Worm (Caenorhabditis elegans) whole organism, young adult: ENCODE data around the gene nlp-48.
"Not testable (repeated sequence)": the region's sequence is repeated elsewhere in the genome, so short reads cannot be mapped to it uniquely, and the experiment has no call there.

Experiments
- D2030.7 ChIP-seq: fragments of 200-800 bp; sonication (Bioruptor generic); IDR thresholded peaks from 2 replicates; pipeline ENCODE4 v1.3.6; 2022; ENCODE audit warnings: missing genetic modification reagents, missing genetic modification characterization, missing compliant biosample characterization
- F57A8.1 ChIP-seq: fragments of 200-800 bp; sonication (Bioruptor generic); optimal IDR thresholded peaks from 2 replicates; lab custom pipeline; 2018; ENCODE audit warnings: mild to moderate bottlenecking, missing genetic modification characterization, moderate library complexity, missing compliant biosample characterization
- K11D2.4 ChIP-seq: fragments of 200-800 bp; sonication (Bioruptor generic); IDR thresholded peaks from 2 replicates; pipeline ENCODE4 v1.3.6; 2022; ENCODE audit warnings: missing genetic modification reagents, missing genetic modification characterization, missing compliant biosample characterization
- T26A5.8 ChIP-seq: sonication (generic microtip); optimal IDR thresholded peaks from 2 replicates; lab custom pipeline; 2016; ENCODE audit warnings: missing genetic modification characterization, missing compliant biosample characterization
- Y56A3A.18 ChIP-seq: fragments of 200-800 bp; sonication (Bioruptor generic); IDR thresholded peaks from 2 replicates; pipeline ENCODE4 v1.3.6; 2022; ENCODE audit warnings: missing genetic modification reagents, missing genetic modification characterization, missing compliant biosample characterization
- akir-1 ChIP-seq: fragments of 200-800 bp; sonication (Bioruptor generic); optimal IDR thresholded peaks from 2 replicates; lab custom pipeline; 2018; ENCODE audit warnings: mild to moderate bottlenecking, missing genetic modification characterization, moderate library complexity, missing compliant biosample characterization
- ama-1 ChIP-seq, 3 experiments: fragments of 150-350 bp in 1 of 3; sonication (generic microtip) in 2 of 3; optimal IDR thresholded peaks; 2 replicates each; lab custom pipeline; 2014 to 2018; ENCODE audit warnings: missing biosample characterization in 2 of 3, missing genetic modification characterization in 2 of 3, missing genetic modification reagents in 2 of 3
- attf-5 ChIP-seq: fragments of 200-800 bp; sonication (Bioruptor generic); optimal IDR thresholded peaks from 2 replicates; lab custom pipeline; 2018; ENCODE audit warnings: mild to moderate bottlenecking, missing genetic modification characterization, missing compliant biosample characterization
- bed-2 ChIP-seq: fragments of 200-800 bp; sonication (Bioruptor generic); IDR thresholded peaks from 2 replicates; pipeline ENCODE4 v1.3.6; 2022; ENCODE audit warnings: missing genetic modification reagents, missing genetic modification characterization, missing compliant biosample characterization
- ccch-3 ChIP-seq: fragments of 200-800 bp; sonication (Bioruptor generic); optimal IDR thresholded peaks from 2 replicates; lab custom pipeline; 2018; ENCODE audit warnings: mild to moderate bottlenecking, missing genetic modification characterization, missing compliant biosample characterization
- cebp-1 ChIP-seq, 2 experiments: fragments of 200-800 bp in 1 of 2; sonication (Bioruptor generic) in 1 of 2; sonication (generic microtip) in 1 of 2; IDR thresholded peaks in 1 of 2; optimal IDR thresholded peaks in 1 of 2; 2 replicates each; pipeline versions ENCODE4 v1.3.6 to Lab custom; 2017 to 2022; ENCODE audit warnings: missing compliant biosample characterization in 2 of 2, missing genetic modification characterization in 2 of 2, mild to moderate bottlenecking in 1 of 2, missing genetic modification reagents in 1 of 2, moderate library complexity in 1 of 2
- cebp-2 ChIP-seq: fragments of 200-800 bp; sonication (Bioruptor generic); IDR thresholded peaks from 2 replicates; pipeline ENCODE4 v1.3.6; 2022; ENCODE audit warnings: missing genetic modification characterization, missing compliant biosample characterization
- ceh-91 ChIP-seq: fragments of 200-800 bp; sonication (Bioruptor generic); IDR thresholded peaks from 2 replicates; pipeline ENCODE4 v1.3.6; 2022; ENCODE audit warnings: missing genetic modification reagents, missing genetic modification characterization, missing compliant biosample characterization
- die-1 ChIP-seq: sonication (generic microtip); optimal IDR thresholded peaks from 2 replicates; lab custom pipeline; 2016; ENCODE audit warnings: missing genotype, mild to moderate bottlenecking, missing genetic modification characterization, missing compliant biosample characterization
- dpff-1 ChIP-seq: sonication (generic microtip); optimal IDR thresholded peaks from 2 replicates; lab custom pipeline; 2017; ENCODE audit warnings: mild to moderate bottlenecking, missing genetic modification characterization, missing compliant biosample characterization
- egl-44 ChIP-seq: fragments of 200-800 bp; sonication (Bioruptor generic); IDR thresholded peaks from 2 replicates; pipeline ENCODE4 v1.3.6; 2022; ENCODE audit warnings: missing genetic modification reagents, missing genetic modification characterization, missing compliant biosample characterization
- gei-17 ChIP-seq: fragments of 200-800 bp; sonication (Bioruptor generic); optimal IDR thresholded peaks from 2 replicates; lab custom pipeline; 2018; ENCODE audit warnings: mild to moderate bottlenecking, missing genetic modification characterization, missing compliant biosample characterization
- him-1 ChIP-seq: sonication (generic microtip); optimal IDR thresholded peaks from 2 replicates; lab custom pipeline; 2016; ENCODE audit warnings: missing genotype, missing genetic modification reagents, missing genetic modification characterization, missing compliant biosample characterization
- hmg-20 ChIP-seq: fragments of 200-800 bp; sonication (Bioruptor generic); IDR thresholded peaks from 2 replicates; pipeline ENCODE4 v1.3.6; 2022; ENCODE audit warnings: missing genetic modification reagents, missing genetic modification characterization, missing compliant biosample characterization
- lin-54 ChIP-seq: fragments of 200-800 bp; sonication (Bioruptor generic); optimal IDR thresholded peaks from 2 replicates; lab custom pipeline; 2018; ENCODE audit warnings: mild to moderate bottlenecking, missing genetic modification characterization, missing compliant biosample characterization
- lir-1 ChIP-seq: fragments of 200-800 bp; sonication (Bioruptor generic); conservative IDR thresholded peaks from 2 replicates; pipeline ENCODE4 v1.3.6; 2022; ENCODE audit warnings: missing genetic modification reagents, missing genetic modification characterization, missing compliant biosample characterization
- mel-28 ChIP-seq: sonication (generic microtip); optimal IDR thresholded peaks from 2 replicates; lab custom pipeline; 2016; ENCODE audit warnings: borderline replicate concordance, mild to moderate bottlenecking, missing genetic modification characterization, missing compliant biosample characterization
- nhr-120 ChIP-seq: fragments of 200-800 bp; sonication (Bioruptor generic); IDR thresholded peaks from 2 replicates; pipeline ENCODE4 v1.3.6; 2022; ENCODE audit warnings: missing genetic modification characterization, missing compliant biosample characterization
- pha-4 ChIP-seq: fragments of 150-350 bp; sonication (generic microtip); optimal IDR thresholded peaks from 2 replicates; lab custom pipeline; 2014; ENCODE audit warnings: missing biosample characterization, missing genetic modification reagents, missing genetic modification characterization
- rcor-1 ChIP-seq: fragments of 200-800 bp; sonication (Bioruptor generic); IDR thresholded peaks from 2 replicates; pipeline ENCODE4 v1.3.6; 2022; ENCODE audit warnings: missing genetic modification reagents, missing genetic modification characterization, missing compliant biosample characterization
- rpc-1 ChIP-seq, 2 experiments: fragments of 150-350 bp in 1 of 2; sonication (generic microtip) in 1 of 2; optimal IDR thresholded peaks; 2 replicates each; lab custom pipeline; 2014 to 2018; ENCODE audit warnings: missing biosample characterization in 1 of 2, missing genetic modification characterization in 1 of 2, missing genetic modification reagents in 1 of 2, missing genotype in 1 of 2
- snpc-1.1 ChIP-seq: sonication (generic microtip); optimal IDR thresholded peaks from 2 replicates; lab custom pipeline; 2017; ENCODE audit warnings: missing genetic modification characterization, mild to moderate bottlenecking, missing compliant biosample characterization, antibody characterized with exemption, moderate library complexity, missing genotype, missing genetic modification reagents; ENCODE audit not compliant: insufficient read depth
- snpc-4 ChIP-seq, 5 experiments: fragments of 150-350 bp in 1 of 5; sonication (generic microtip) in 4 of 5; optimal IDR thresholded peaks; 2 replicates each; lab custom pipeline; 2014 to 2018; ENCODE audit warnings: missing genetic modification characterization in 5 of 5, missing biosample characterization in 3 of 5, antibody characterized with exemption in 2 of 5, mild to moderate bottlenecking in 2 of 5, missing compliant biosample characterization in 2 of 5, missing genotype in 2 of 5, moderate library complexity in 2 of 5, missing genetic modification reagents in 1 of 5
- tbp1 ChIP-seq: fragments of 200-800 bp; sonication (Bioruptor generic); optimal IDR thresholded peaks from 2 replicates; lab custom pipeline; 2018; ENCODE audit warnings: mild to moderate bottlenecking, missing genetic modification characterization, missing compliant biosample characterization
- zfh-2 ChIP-seq: fragments of 200-800 bp; sonication (Bioruptor generic); conservative IDR thresholded peaks from 2 replicates; pipeline ENCODE4 v1.3.6; 2022; ENCODE audit warnings: missing genetic modification reagents, missing genetic modification characterization, missing compliant biosample characterization
- zim-3 ChIP-seq: sonication (generic microtip); optimal IDR thresholded peaks from 2 replicates; lab custom pipeline; 2017; ENCODE audit warnings: mild to moderate bottlenecking, missing genetic modification characterization, moderate library complexity, missing compliant biosample characterization
- ztf-26 ChIP-seq: sonication (generic microtip); optimal IDR thresholded peaks from 2 replicates; lab custom pipeline; 2017; ENCODE audit warnings: missing genetic modification characterization, missing compliant biosample characterization
- ztf-6 ChIP-seq: fragments of 200-800 bp; sonication (Bioruptor generic); IDR thresholded peaks from 2 replicates; pipeline ENCODE4 v1.3.6; 2022; ENCODE audit warnings: missing genetic modification reagents, missing genetic modification characterization, missing compliant biosample characterization

The nlp-48 gene

ce11 chrIII:9401036-9401435, at the start of gene nlp-48:
nlp-48 (minus strand) TSS chrIII:9401136.
- TF ChIP-seq T26A5.8 (tag; lab: Kevin White, UChicago), result no peak
- TF ChIP-seq F57A8.1 (GFP tag; lab: Kevin White, UChicago), result no peak

ce11 chrIII:9449831-9450230, 48.9 kb upstream of the nlp-48 start, which contains the start of gene F54C8.6:
F54C8.6 (minus strand) TSS chrIII:9449931.
- TF ChIP-seq nhr-120 (GFP tag; lab: Robert Waterston, UW) (no peak), cebp-1 (GFP tag; IDR thresholded peaks at IDR 0.05; lab: Robert Waterston, UW) (no peak), cebp-1 (tag; optimal IDR thresholded peaks at IDR 0.05; lab: Kevin White, UChicago) (no peak), gei-17 (GFP tag; lab: Kevin White, UChicago) (no peak), hmg-20 (GFP tag; lab: Robert Waterston, UW) (no peak), zim-3 (tag; lab: Kevin White, UChicago) (no peak)

- peak; percentile 53 for TF ChIP-seq tbp1
- not testable (repeated sequence) for TF ChIP-seq snpc-4 (GFP tag; optimal IDR thresholded peaks at IDR 0.05; lab: Kevin White, UChicago)
- TF ChIP-seq snpc-4 (tag; optimal IDR thresholded peaks at IDR 0.05; lab: Kevin White, UChicago), result peak in 2 of 4 experiments; percentile 81 to 86
- TF ChIP-seq snpc-1.1, result peak; percentile 76
- TF ChIP-seq rpc-1 (optimal IDR thresholded peaks at IDR 0.05; lab: Kevin White, UChicago), result peak; percentile 32
- TF ChIP-seq rpc-1 (tag; optimal IDR thresholded peaks at IDR 0.05; lab: Kevin White, UChicago), result peak; percentile 64
Measured at ce11 chrIII:9449351-9449750, 48.4 kb upstream of the nlp-48 start.

ce11 chrIII:9447634-9448033, 46.7 kb upstream of the nlp-48 start:
- TF ChIP-seq rpc-1 (optimal IDR thresholded peaks at IDR 0.05; lab: Kevin White, UChicago) (peak; percentile 23), rpc-1 (tag; optimal IDR thresholded peaks at IDR 0.05; lab: Kevin White, UChicago) (peak; percentile 61), tbp1 (peak; percentile 33), snpc-4 (tag; optimal IDR thresholded peaks at IDR 0.05; lab: Kevin White, UChicago) (peak in 2 of 4 experiments; percentile 82 to 88)
- not testable (repeated sequence) for TF ChIP-seq snpc-4 (GFP tag; optimal IDR thresholded peaks at IDR 0.05; lab: Kevin White, UChicago)

ce11 chrIII:9445699-9446098, 44.8 kb upstream of the nlp-48 start:
- TF ChIP-seq snpc-4 (GFP tag; optimal IDR thresholded peaks at IDR 0.05; lab: Kevin White, UChicago); rpc-1 (optimal IDR thresholded peaks at IDR 0.05; lab: Kevin White, UChicago): not testable (repeated sequence)
- peak in 2 of 4 experiments; percentile 32 to 70 for TF ChIP-seq snpc-4 (tag; optimal IDR thresholded peaks at IDR 0.05; lab: Kevin White, UChicago)
- peak; percentile 26 for TF ChIP-seq tbp1
- peak; percentile 50 for TF ChIP-seq rpc-1 (tag; optimal IDR thresholded peaks at IDR 0.05; lab: Kevin White, UChicago)

- TF ChIP-seq egl-44 (GFP tag; lab: Robert Waterston, UW) (no peak), pha-4 (tag; lab: Kevin White, UChicago) (no peak), cebp-2 (GFP tag; lab: Robert Waterston, UW) (no peak), dpff-1 (tag; lab: Kevin White, UChicago) (no peak), ztf-26 (tag; lab: Kevin White, UChicago) (no peak), zfh-2 (GFP tag; lab: Robert Waterston, UW) (no peak; the same call in 1 of the 2 replicates), lir-1 (GFP tag; lab: Robert Waterston, UW) (no peak; the same call in 1 of the 2 replicates), ztf-6 (GFP tag; lab: Robert Waterston, UW) (no peak), lin-54 (GFP tag; lab: Kevin White, UChicago) (peak; percentile 90), rpc-1 (optimal IDR thresholded peaks at IDR 0.05; lab: Kevin White, UChicago) (no peak), rpc-1 (tag; optimal IDR thresholded peaks at IDR 0.05; lab: Kevin White, UChicago) (no peak), Y56A3A.18 (GFP tag; lab: Robert Waterston, UW) (no peak), rcor-1 (GFP tag; lab: Robert Waterston, UW) (peak; percentile 43; the same call in 1 of the 2 replicates), ceh-91 (GFP tag; lab: Robert Waterston, UW) (peak; percentile 73), attf-5 (GFP tag; lab: Kevin White, UChicago) (peak; percentile 84), bed-2 (no peak), ccch-3 (no peak), hmg-20 (GFP tag; lab: Robert Waterston, UW) (no peak), die-1 (no peak), K11D2.4 (GFP tag; lab: Robert Waterston, UW) (no peak; the same call in 1 of the 2 replicates), him-1 (no peak), akir-1 (GFP tag; lab: Kevin White, UChicago) (no peak), D2030.7 (GFP tag; lab: Robert Waterston, UW) (0 out of 2 replicates have a peak, but pooled peaks have one; percentile 16), gei-17 (GFP tag; lab: Kevin White, UChicago) (no peak), mel-28 (no peak), ama-1 (optimal IDR thresholded peaks at IDR 0.05; lab: Kevin White, UChicago) (no peak), ama-1 (GFP tag; optimal IDR thresholded peaks at IDR 0.05; lab: Kevin White, UChicago) (no peak)
Measured at ce11 chrIII:9443417-9444027, 42.6 kb upstream of the nlp-48 start, which contains the start of gene pir-2. pir-2 (minus strand) TSS chrIII:9443634.
